Fruit fly (Drosophila melanogaster) whole organism, pupa: ENCODE measurements around the gene Ir93a.

Experiments
- CG10348 ChIP-seq: fragments of 200-800 bp; sonication (Bioruptor generic); IDR thresholded peaks from 2 replicates; pipeline ENCODE4 v1.3.6; 2022; ENCODE audit warnings: missing biosample characterization, missing genetic modification characterization
- CG12605 ChIP-seq: fragments of 200-800 bp; sonication (Bioruptor generic); IDR thresholded peaks from 2 replicates; pipeline ENCODE4 v1.3.6; 2022; ENCODE audit warnings: missing biosample characterization, missing genetic modification characterization
- CG13204 ChIP-seq: fragments of 200-800 bp; sonication (Bioruptor generic); optimal IDR thresholded peaks from 2 replicates; lab custom pipeline; 2018; ENCODE audit warnings: missing biosample characterization, mild to moderate bottlenecking, missing genetic modification characterization, moderate library complexity
- CG14655 ChIP-seq: fragments of 200-800 bp; sonication (Bioruptor generic); optimal IDR thresholded peaks from 3 replicates; lab custom pipeline; 2017; ENCODE audit warnings: mild to moderate bottlenecking, missing biosample characterization, missing genetic modification reagents, missing genetic modification characterization
- CG15710 ChIP-seq: fragments of 200-800 bp; sonication (Bioruptor generic); optimal IDR thresholded peaks from 2 replicates; lab custom pipeline; 2018; ENCODE audit warnings: missing biosample characterization, mild to moderate bottlenecking, missing genetic modification characterization, moderate library complexity
- CG17806 ChIP-seq: fragments of 200-800 bp; sonication (Bioruptor generic); optimal IDR thresholded peaks from 2 replicates; lab custom pipeline; 2018; ENCODE audit warnings: missing biosample characterization, mild to moderate bottlenecking, missing genetic modification characterization, moderate library complexity
- CG32121 ChIP-seq: fragments of 200-800 bp; sonication (Bioruptor generic); IDR thresholded peaks from 2 replicates; pipeline ENCODE4 v1.3.6; 2022; ENCODE audit warnings: missing biosample characterization, missing genetic modification characterization
- CG34367 ChIP-seq: fragments of 200-800 bp; sonication (Bioruptor generic); optimal IDR thresholded peaks from 2 replicates; lab custom pipeline; 2018; ENCODE audit warnings: missing biosample characterization, mild to moderate bottlenecking, missing genetic modification characterization
- CG4496 ChIP-seq: fragments of 200-800 bp; sonication (Bioruptor generic); IDR thresholded peaks from 3 replicates; pipeline ENCODE4 v1.3.6; 2022; ENCODE audit warnings: missing biosample characterization, missing genetic modification characterization
- CG8159 ChIP-seq: fragments of 200-800 bp; sonication (Bioruptor generic); optimal IDR thresholded peaks from 3 replicates; lab custom pipeline; 2018; ENCODE audit warnings: missing biosample characterization, mild to moderate bottlenecking, missing genetic modification characterization, moderate library complexity
- CG8301 ChIP-seq: fragments of 200-800 bp; sonication (Bioruptor generic); optimal IDR thresholded peaks from 2 replicates; lab custom pipeline; 2018; ENCODE audit warnings: missing biosample characterization, mild to moderate bottlenecking, missing genetic modification characterization
- CG9948 ChIP-seq: fragments of 200-800 bp; sonication (Bioruptor generic); optimal IDR thresholded peaks from 2 replicates; lab custom pipeline; 2018; ENCODE audit warnings: missing biosample characterization, mild to moderate bottlenecking, missing genetic modification characterization, moderate library complexity
- D1 ChIP-seq: fragments of 200-800 bp; sonication (Bioruptor generic); optimal IDR thresholded peaks from 2 replicates; lab custom pipeline; 2018; ENCODE audit warnings: missing biosample characterization, mild to moderate bottlenecking, missing genetic modification characterization, moderate library complexity
- EcR ChIP-seq: fragments of 200-800 bp; sonication (Bioruptor generic); optimal IDR thresholded peaks from 3 replicates; lab custom pipeline; 2019; ENCODE audit warnings: missing biosample characterization, missing genetic modification characterization, mild to moderate bottlenecking, moderate library complexity, missing genetic modification reagents
- Ets98B ChIP-seq: fragments of 200-800 bp; sonication (Bioruptor generic); IDR thresholded peaks from 2 replicates; pipeline ENCODE4 v1.3.6; 2022; ENCODE audit warnings: missing biosample characterization, missing genetic modification characterization
- Pif1A ChIP-seq: fragments of 200-800 bp; sonication (Bioruptor generic); optimal IDR thresholded peaks from 3 replicates; lab custom pipeline; 2016; ENCODE audit warnings: missing biosample characterization, missing genetic modification characterization
- Pif1B ChIP-seq: fragments of 200-800 bp; sonication (Bioruptor generic); optimal IDR thresholded peaks from 3 replicates; lab custom pipeline; 2016; ENCODE audit warnings: missing biosample characterization, missing genetic modification characterization
- Snoo ChIP-seq: fragments of 200-800 bp; sonication (Bioruptor generic); optimal IDR thresholded peaks from 3 replicates; lab custom pipeline; 2017; ENCODE audit warnings: missing biosample characterization, mild to moderate bottlenecking, missing genetic modification characterization, inconsistent platforms
- fd96Ca ChIP-seq: fragments of 200-800 bp; sonication (Bioruptor generic); IDR thresholded peaks from 3 replicates; pipeline ENCODE4 v1.3.6; 2022; ENCODE audit warnings: missing biosample characterization, missing genetic modification characterization
- gl ChIP-seq: fragments of 200-800 bp; sonication (Bioruptor generic); optimal IDR thresholded peaks from 2 replicates; lab custom pipeline; 2018; ENCODE audit warnings: missing biosample characterization, mild to moderate bottlenecking, missing genetic modification characterization
- rn ChIP-seq: fragments of 200-800 bp; sonication (Bioruptor generic); IDR thresholded peaks from 2 replicates; pipeline ENCODE4 v1.3.6; 2022; ENCODE audit warnings: missing biosample characterization, missing genetic modification characterization

The Ir93a gene

dm6 chr3R:20837242-20837664 lies 22.5 kb downstream of the Ir93a start:
- TF ChIP-seq Snoo (tag; lab: Kevin White, UChicago) (no peak), CG32121 (GFP tag; lab: Robert Waterston, UW) (no peak), Pif1A (GFP tag; lab: Kevin White, UChicago) (no peak), CG34367 (tag; lab: Kevin White, UChicago) (no peak), CG12605 (GFP tag; lab: Robert Waterston, UW) (no peak), Pif1B (GFP tag; lab: Kevin White, UChicago) (no peak), CG9948 (no peak), CG4496 (GFP tag; lab: Robert Waterston, UW) (no peak), CG14655 (GFP tag; lab: Kevin White, UChicago) (no peak), Ets98B (no peak), CG17806 (tag; lab: Kevin White, UChicago) (no peak), fd96Ca (no peak), CG13204 (GFP tag; lab: Kevin White, UChicago) (no peak), rn (no peak), D1 (tag; lab: Kevin White, UChicago) (no peak), EcR (no peak), CG15710 (no peak)

dm6 chr3R:20836257-20836856 lies 23.4 kb downstream of the Ir93a start:
- TF ChIP-seq CG17806 (tag; lab: Kevin White, UChicago) (peak; percentile 0), CG8301 (tag; lab: Kevin White, UChicago) (peak; percentile 49), CG14655 (GFP tag; lab: Kevin White, UChicago) (peak; percentile 72), EcR (no peak), Pif1B (GFP tag; lab: Kevin White, UChicago) (peak; percentile 8), fd96Ca (no peak), Snoo (tag; lab: Kevin White, UChicago) (no peak), CG9948 (no peak), CG15710 (peak; percentile 6), CG4496 (GFP tag; lab: Robert Waterston, UW) (0 out of 3 replicates have a peak, but pooled peaks have one; percentile 23), Pif1A (GFP tag; lab: Kevin White, UChicago) (peak; percentile 17), CG13204 (GFP tag; lab: Kevin White, UChicago) (no peak), CG34367 (tag; lab: Kevin White, UChicago) (no peak)
- TF ChIP-seq, all 21 proteins: peak for 7

dm6 chr3R:20835531-20835930 lies 24.2 kb downstream of the Ir93a start:
- TF ChIP-seq CG10348 (GFP tag; lab: Robert Waterston, UW): no peak
- TF ChIP-seq CG12605 (GFP tag; lab: Robert Waterston, UW): no peak
- TF ChIP-seq EcR: peak; percentile 36
- TF ChIP-seq D1 (tag; lab: Kevin White, UChicago): no peak
- TF ChIP-seq CG17806 (tag; lab: Kevin White, UChicago): no peak
- no peak for TF ChIP-seq Pif1A (GFP tag; lab: Kevin White, UChicago)
- TF ChIP-seq CG8159: no peak
- TF ChIP-seq CG15710: no peak
- TF ChIP-seq gl (tag; lab: Kevin White, UChicago): no peak
- no peak for TF ChIP-seq CG8301 (tag; lab: Kevin White, UChicago)
- peak; percentile 6 for TF ChIP-seq Snoo (tag; lab: Kevin White, UChicago)
- no peak for TF ChIP-seq Ets98B
- no peak for TF ChIP-seq CG34367 (tag; lab: Kevin White, UChicago)
- no peak for TF ChIP-seq fd96Ca
- peak; percentile 18 for TF ChIP-seq Pif1B (GFP tag; lab: Kevin White, UChicago)

- no peak for TF ChIP-seq CG12605 (GFP tag; lab: Robert Waterston, UW)
- TF ChIP-seq, all 21 proteins: peak for 0
Measured at dm6 chr3R:20834770-20835183, 25.0 kb downstream of the Ir93a start.

dm6 chr3R:20833664-20834063 lies 26.1 kb downstream of the Ir93a start:
- no peak for TF ChIP-seq D1 (tag; lab: Kevin White, UChicago)
- no peak for TF ChIP-seq CG12605 (GFP tag; lab: Robert Waterston, UW)
- TF ChIP-seq CG13204 (GFP tag; lab: Kevin White, UChicago): no peak
- TF ChIP-seq CG34367 (tag; lab: Kevin White, UChicago): no peak
- TF ChIP-seq EcR: no peak
- TF ChIP-seq Pif1B (GFP tag; lab: Kevin White, UChicago): no peak
- TF ChIP-seq CG14655 (GFP tag; lab: Kevin White, UChicago): peak; percentile 5
- no peak for TF ChIP-seq CG32121 (GFP tag; lab: Robert Waterston, UW)
- TF ChIP-seq CG10348 (GFP tag; lab: Robert Waterston, UW): no peak
- TF ChIP-seq fd96Ca: peak; percentile 21; the same call in 1 of the 3 replicates
- no peak for TF ChIP-seq CG17806 (tag; lab: Kevin White, UChicago)
- TF ChIP-seq Ets98B: peak; percentile 33
- no peak for TF ChIP-seq CG8159
- TF ChIP-seq CG4496 (GFP tag; lab: Robert Waterston, UW): peak; percentile 63; the same call in 1 of the 3 replicates
- TF ChIP-seq CG8301 (tag; lab: Kevin White, UChicago): peak; percentile 12
- peak; percentile 5 for TF ChIP-seq Pif1A (GFP tag; lab: Kevin White, UChicago)
- TF ChIP-seq CG9948: peak; percentile 3
- TF ChIP-seq CG15710: peak; percentile 10
